Fruit fly (Drosophila melanogaster) whole organism: Measurements from ENCODE around the gene CG6901.

ENCODE experiments used
- CG8478 ChIP-seq: fragments of >200 bp; optimal IDR thresholded peaks from 2 replicates; lab custom pipeline; 2018; ENCODE audit warnings: inconsistent platforms
- EcR ChIP-seq, 2 experiments: fragments of >200 bp; optimal IDR thresholded peaks; 2 replicates each; lab custom pipeline; 2017; ENCODE audit warnings: missing biosample characterization in 2 of 2, missing genetic modification characterization in 2 of 2, missing genetic modification reagents in 2 of 2
- psq ChIP-seq: fragments of >200 bp; optimal IDR thresholded peaks from 2 replicates; lab custom pipeline; 2017
- usp ChIP-seq: fragments of >200 bp; optimal IDR thresholded peaks from 2 replicates; lab custom pipeline; 2017; ENCODE audit warnings: missing biosample characterization, missing genetic modification characterization, mixed read lengths

dm6 chr3R:16316747-16317146, 6.5 kb upstream of the CG6901 start:
- no peak for TF ChIP-seq usp
- no peak for TF ChIP-seq CG8478 (lab: Kevin White, UChicago)
- TF ChIP-seq EcR (GFP tag; optimal IDR thresholded peaks at IDR 0.05; lab: Kevin White, UChicago), result no peak
- TF ChIP-seq psq (lab: Kevin White, UChicago), result no peak
